ENCODE assay signal across 1 fruit fly cellular context in the genomic region with DNA sequence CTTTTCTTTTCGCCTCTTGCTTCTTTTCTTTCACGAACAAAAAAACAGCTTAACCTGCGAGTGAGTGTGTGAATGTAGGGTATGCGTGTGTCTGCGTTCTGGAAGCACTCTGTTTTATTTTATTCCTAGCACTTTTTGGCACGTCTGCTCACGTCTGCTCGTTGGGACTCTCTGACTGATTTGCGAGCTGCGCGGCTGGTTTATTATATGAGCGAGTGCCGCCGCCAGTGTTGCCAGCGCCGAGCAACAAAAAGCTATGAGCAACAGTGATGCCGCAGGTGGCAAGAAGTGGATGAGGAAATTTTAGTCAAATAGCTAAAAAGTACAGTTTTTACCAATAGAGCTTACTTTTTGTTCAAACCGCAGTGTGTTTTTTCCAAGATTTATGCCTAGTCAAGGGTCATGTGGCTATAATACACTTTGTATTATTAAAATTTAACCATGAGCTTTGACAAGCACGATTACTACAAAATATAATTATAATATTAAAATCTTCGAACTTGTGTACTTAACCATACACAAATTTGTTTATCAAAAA.
TF ChIP-seq lines count a peak whose summit lies in the region.

A gene (minus strand): TSS at position 183 of the 538 bp plus-strand sequence.

TF ChIP-seq in whole organism, embryonic, 481 proteins besides CTCF, POLR2A, EP300 and RAD21 (continued from another document):
- TF ChIP-seq CG10543 (GFP tag; optimal IDR thresholded peaks at IDR 0.05; lab: Kevin White, UChicago) (peak; percentile 58), z (GFP tag; IDR thresholded peaks at IDR 0.05; lab: Robert Waterston, UW) (0 out of 3 replicates have a peak, but pooled peaks have one; percentile 18), sens (GFP tag; lab: Kevin White, UChicago) (peak; percentile 77), CG34422 (GFP tag; IDR thresholded peaks at IDR 0.05; lab: Robert Waterston, UW) (0 out of 3 replicates have a peak, but pooled peaks have one; percentile 47), Xbp1 (GFP tag; optimal IDR thresholded peaks at IDR 0.05; lab: Kevin White, UChicago) (peak; percentile 33), cwo (GFP tag; optimal IDR thresholded peaks at IDR 0.05; lab: Kevin White, UChicago) (peak; percentile 1), sisA (GFP tag; IDR thresholded peaks at IDR 0.05; lab: Robert Waterston, UW) (0 out of 2 replicates have a peak, but pooled peaks have one; percentile 13), Sox102F (GFP tag; optimal IDR thresholded peaks at IDR 0.05; lab: Kevin White, UChicago) (no peak), CG30403 (GFP tag; optimal IDR thresholded peaks at IDR 0.05; lab: Kevin White, UChicago) (peak; percentile 46), bigmax (GFP tag; optimal IDR thresholded peaks at IDR 0.05; lab: Kevin White, UChicago) (no peak), Lim3 (GFP tag; IDR thresholded peaks at IDR 0.05; lab: Robert Waterston, UW) (no peak), CG13424 (tag; optimal IDR thresholded peaks at IDR 0.05; lab: Kevin White, UChicago) (peak; percentile 31), CG6654 (GFP tag; optimal IDR thresholded peaks at IDR 0.05; lab: Kevin White, UChicago) (no peak), CG18599 (GFP tag; optimal IDR thresholded peaks at IDR 0.05; lab: Kevin White, UChicago) (no peak), CG11695 (GFP tag; IDR thresholded peaks at IDR 0.05; lab: Robert Waterston, UW) (no peak), Ptx1 (GFP tag; IDR thresholded peaks at IDR 0.05; lab: Robert Waterston, UW) (no peak), jigr1 (GFP tag; IDR thresholded peaks at IDR 0.05; lab: Robert Waterston, UW) (no peak), CG6175 (GFP tag; IDR thresholded peaks at IDR 0.05; lab: Robert Waterston, UW) (no peak), CG14710 (tag; optimal IDR thresholded peaks at IDR 0.05; lab: Kevin White, UChicago) (peak; percentile 17), Aef1 (GFP tag; IDR thresholded peaks at IDR 0.05; lab: Robert Waterston, UW) (no peak), CG17385 (GFP tag; optimal IDR thresholded peaks at IDR 0.05; lab: Kevin White, UChicago) (no peak), otp (GFP tag; IDR thresholded peaks at IDR 0.05; lab: Robert Waterston, UW) (0 out of 3 replicates have a peak, but pooled peaks have one; percentile 26), CG12391 (tag; optimal IDR thresholded peaks at IDR 0.05; lab: Kevin White, UChicago) (peak; percentile 16), CG9932 (GFP tag; IDR thresholded peaks at IDR 0.05; lab: Robert Waterston, UW) (peak; percentile 52), insv (GFP tag; optimal IDR thresholded peaks at IDR 0.05; lab: Kevin White, UChicago) (no peak), CG15514 (GFP tag; optimal IDR thresholded peaks at IDR 0.05; lab: Kevin White, UChicago) (peak; percentile 47), kay (GFP tag; optimal IDR thresholded peaks at IDR 0.05; lab: Kevin White, UChicago) (no peak), HLH54F (GFP tag; optimal IDR thresholded peaks at IDR 0.05; lab: Kevin White, UChicago) (peak; percentile 23), MESR4 (GFP tag; optimal IDR thresholded peaks at IDR 0.05; lab: Kevin White, UChicago) (peak; percentile 5), B-H2 (GFP tag; optimal IDR thresholded peaks at IDR 0.05; lab: Kevin White, UChicago) (peak; percentile 56), CrebB (tag; optimal IDR thresholded peaks at IDR 0.05; lab: Kevin White, UChicago) (no peak), CG2889 (GFP tag; IDR thresholded peaks at IDR 0.05; lab: Robert Waterston, UW) (no peak), amos (GFP tag; IDR thresholded peaks at IDR 0.05; lab: Robert Waterston, UW; ENCODE audit: partially characterized antibody) (peak; percentile 46; the same call in 1 of the 2 replicates), CG4730 (GFP tag; IDR thresholded peaks at IDR 0.05; lab: Robert Waterston, UW) (no peak), lola (GFP tag; optimal IDR thresholded peaks at IDR 0.05; lab: Kevin White, UChicago) (peak in 1 of 3 experiments; percentile 31), Fer2 (tag; optimal IDR thresholded peaks at IDR 0.05; lab: Kevin White, UChicago) (no peak), Abd-B (GFP tag; optimal IDR thresholded peaks at IDR 0.05; lab: Kevin White, UChicago) (peak; percentile 4), CG13894 (tag; optimal IDR thresholded peaks at IDR 0.05; lab: Kevin White, UChicago) (peak; percentile 35), Neu2 (GFP tag; optimal IDR thresholded peaks at IDR 0.05; lab: Kevin White, UChicago; ENCODE audit: borderline replicate concordance) (no peak), CG11093 (GFP tag; IDR thresholded peaks at IDR 0.05; lab: Robert Waterston, UW) (no peak), p53 (GFP tag; optimal IDR thresholded peaks at IDR 0.05; lab: Kevin White, UChicago) (peak; percentile 79), CG3847 (GFP tag; IDR thresholded peaks at IDR 0.05; lab: Robert Waterston, UW) (0 out of 2 replicates have a peak, but pooled peaks have one; percentile 11), CG6683 (GFP tag; optimal IDR thresholded peaks at IDR 0.05; lab: Kevin White, UChicago) (no peak), NfI (GFP tag; optimal IDR thresholded peaks at IDR 0.05; lab: Kevin White, UChicago) (peak; percentile 0), Jarid2 (GFP tag; optimal IDR thresholded peaks at IDR 0.05; lab: Kevin White, UChicago) (peak; percentile 90), CG32772 (GFP tag; IDR thresholded peaks at IDR 0.05; lab: Robert Waterston, UW) (0 out of 2 replicates have a peak, but pooled peaks have one; percentile 9), aop (GFP tag; IDR thresholded peaks at IDR 0.05; lab: Robert Waterston, UW) (no peak), cad (GFP tag; optimal IDR thresholded peaks at IDR 0.05; lab: Kevin White, UChicago) (no peak), slp2 (GFP tag; optimal IDR thresholded peaks at IDR 0.05; lab: Kevin White, UChicago) (peak; percentile 17), CG2120 (GFP tag; optimal IDR thresholded peaks at IDR 0.05; lab: Kevin White, UChicago) (peak; percentile 38), pzg (GFP tag; optimal IDR thresholded peaks at IDR 0.05; lab: Kevin White, UChicago) (peak; percentile 13), CG11398 (GFP tag; optimal IDR thresholded peaks at IDR 0.05; lab: Kevin White, UChicago) (no peak), klu (GFP tag; IDR thresholded peaks at IDR 0.05; lab: Robert Waterston, UW) (no peak), Elba2 (GFP tag; optimal IDR thresholded peaks at IDR 0.05; lab: Kevin White, UChicago) (no peak), CG12104 (GFP tag; optimal IDR thresholded peaks at IDR 0.05; lab: Kevin White, UChicago) (no peak), CG9437 (GFP tag; optimal IDR thresholded peaks at IDR 0.05; lab: Kevin White, UChicago) (peak; percentile 25), shn (GFP tag; optimal IDR thresholded peaks at IDR 0.05; lab: Kevin White, UChicago) (peak; percentile 15), unc-4 (GFP tag; IDR thresholded peaks at IDR 0.05; lab: Robert Waterston, UW; ENCODE audit: partially characterized antibody) (no peak), CG30431 (GFP tag; optimal IDR thresholded peaks at IDR 0.05; lab: Kevin White, UChicago) (no peak), CG12219 (GFP tag; optimal IDR thresholded peaks at IDR 0.05; lab: Kevin White, UChicago) (no peak), luna (GFP tag; optimal IDR thresholded peaks at IDR 0.05; lab: Kevin White, UChicago) (no peak), D19A (tag; optimal IDR thresholded peaks at IDR 0.05; lab: Kevin White, UChicago) (peak; percentile 97), CG1529 (GFP tag; optimal IDR thresholded peaks at IDR 0.05; lab: Kevin White, UChicago) (no peak), CG13287 (GFP tag; IDR thresholded peaks at IDR 0.05; lab: Robert Waterston, UW; ENCODE audit: partially characterized antibody) (peak; percentile 17; the same call in 1 of the 2 replicates), cg (GFP tag; optimal IDR thresholded peaks at IDR 0.05; lab: Kevin White, UChicago) (peak; percentile 39), Nf-YC (tag; optimal IDR thresholded peaks at IDR 0.05; lab: Kevin White, UChicago) (peak; percentile 49), ems (GFP tag; optimal IDR thresholded peaks at IDR 0.05; lab: Kevin White, UChicago) (peak; percentile 37), Side (GFP tag; optimal IDR thresholded peaks at IDR 0.05; lab: Kevin White, UChicago) (no peak), gcm (GFP tag; optimal IDR thresholded peaks at IDR 0.05; lab: Kevin White, UChicago) (no peak), CG3163 (GFP tag; optimal IDR thresholded peaks at IDR 0.05; lab: Kevin White, UChicago) (peak; percentile 61), D (optimal IDR thresholded peaks at IDR 0.05; lab: Kevin White, UChicago) (no peak), D (GFP tag; optimal IDR thresholded peaks at IDR 0.05; lab: Kevin White, UChicago) (no peak), Hmr (GFP tag; optimal IDR thresholded peaks at IDR 0.05; lab: Kevin White, UChicago) (no peak), CG33213 (GFP tag; optimal IDR thresholded peaks at IDR 0.05; lab: Kevin White, UChicago) (peak; percentile 14), her (GFP tag; optimal IDR thresholded peaks at IDR 0.05; lab: Kevin White, UChicago) (peak; percentile 49), HLH4C (GFP tag; IDR thresholded peaks at IDR 0.05; lab: Robert Waterston, UW; ENCODE audit: partially characterized antibody) (no peak), TFAM (GFP tag; optimal IDR thresholded peaks at IDR 0.05; lab: Kevin White, UChicago) (no peak), disco-r (GFP tag; optimal IDR thresholded peaks at IDR 0.05; lab: Kevin White, UChicago) (no peak), CG4360 (GFP tag; IDR thresholded peaks at IDR 0.05; lab: Robert Waterston, UW) (no peak), CG12071 (GFP tag; optimal IDR thresholded peaks at IDR 0.05; lab: Kevin White, UChicago) (peak; percentile 45), CG1233 (GFP tag; optimal IDR thresholded peaks at IDR 0.05; lab: Kevin White, UChicago) (no peak), Oli (tag; optimal IDR thresholded peaks at IDR 0.05; lab: Kevin White, UChicago) (peak; percentile 34), fd3F (GFP tag; optimal IDR thresholded peaks at IDR 0.05; lab: Kevin White, UChicago) (no peak), chinmo (GFP tag; IDR thresholded peaks at IDR 0.05; lab: Robert Waterston, UW; ENCODE audit: partially characterized antibody) (peak; percentile 60; the same call in 1 of the 4 replicates), CG18476 (GFP tag; optimal IDR thresholded peaks at IDR 0.05; lab: Kevin White, UChicago) (no peak), Deaf1 (tag; optimal IDR thresholded peaks at IDR 0.05; lab: Kevin White, UChicago) (no peak), BEAF-32 (GFP tag; optimal IDR thresholded peaks at IDR 0.05; lab: Kevin White, UChicago) (no peak), vvl (GFP tag; IDR thresholded peaks at IDR 0.05; lab: Robert Waterston, UW) (peak; percentile 47; the same call in 1 of the 2 replicates), CG1024 (GFP tag; IDR thresholded peaks at IDR 0.05; lab: Robert Waterston, UW) (no peak; the same call in 1 of the 2 replicates), kni (GFP tag; optimal IDR thresholded peaks at IDR 0.05; lab: Kevin White, UChicago) (peak; percentile 24), HmgD (GFP tag; optimal IDR thresholded peaks at IDR 0.05; lab: Kevin White, UChicago) (peak; percentile 44), chif (GFP tag; optimal IDR thresholded peaks at IDR 0.05; lab: Kevin White, UChicago) (no peak), Hmx (GFP tag; optimal IDR thresholded peaks at IDR 0.05; lab: Kevin White, UChicago) (no peak), Antp (GFP tag; optimal IDR thresholded peaks at IDR 0.05; lab: Kevin White, UChicago) (no peak), sug (tag; optimal IDR thresholded peaks at IDR 0.05; lab: Kevin White, UChicago) (peak; percentile 29), tna (GFP tag; IDR thresholded peaks at IDR 0.05; lab: Robert Waterston, UW; ENCODE audit: partially characterized antibody) (no peak), dan (GFP tag; IDR thresholded peaks at IDR 0.05; lab: Robert Waterston, UW) (no peak), sim (GFP tag; IDR thresholded peaks at IDR 0.05; lab: Robert Waterston, UW) (no peak), wek (GFP tag; optimal IDR thresholded peaks at IDR 0.05; lab: Kevin White, UChicago) (no peak), CG34376 (GFP tag; optimal IDR thresholded peaks at IDR 0.05; lab: Kevin White, UChicago) (peak; percentile 16), CG5180 (GFP tag; optimal IDR thresholded peaks at IDR 0.05; lab: Kevin White, UChicago) (no peak), nmo (GFP tag; optimal IDR thresholded peaks at IDR 0.05; lab: Kevin White, UChicago) (no peak), br (optimal IDR thresholded peaks at IDR 0.05; lab: Kevin White, UChicago) (no peak), sqz (GFP tag; optimal IDR thresholded peaks at IDR 0.05; lab: Kevin White, UChicago) (no peak), dpn (GFP tag; optimal IDR thresholded peaks at IDR 0.05; lab: Kevin White, UChicago) (peak; percentile 10 to 24), bcd (GFP tag; optimal IDR thresholded peaks at IDR 0.05; lab: Kevin White, UChicago) (no peak), CG4404 (GFP tag; IDR thresholded peaks at IDR 0.05; lab: Robert Waterston, UW) (no peak), Mes4 (GFP tag; optimal IDR thresholded peaks at IDR 0.05; lab: Kevin White, UChicago) (no peak), ci (GFP tag; IDR thresholded peaks at IDR 0.05; lab: Robert Waterston, UW) (peak; percentile 75), pan (optimal IDR thresholded peaks at IDR 0.05; lab: Kevin White, UChicago) (no peak), pan (GFP tag; optimal IDR thresholded peaks at IDR 0.05 in 1 of 2, IDR thresholded peaks at IDR 0.05 in 1 of 2) (peak in 1 of 2 experiments; percentile 46)
